Worm (Caenorhabditis elegans): ENCODE measurements around the gene F14D2.5.

ce11 chrII:3343714-3344113, 3.4 kb downstream of the F14D2.5 start, which contains the start of gene F14D2.15:
- TF ChIP-seq mdl-1 (tag; optimal IDR thresholded peaks at IDR 0.05), result no peak
- no peak for TF ChIP-seq elt-3 (tag; optimal IDR thresholded peaks at IDR 0.05)
- TF ChIP-seq lin-11 (tag; optimal IDR thresholded peaks at IDR 0.05), result no peak
- no peak for TF ChIP-seq nhr-12 (tag; optimal IDR thresholded peaks at IDR 0.05)
- no peak for TF ChIP-seq Y55F3AM.14 (GFP tag; optimal IDR thresholded peaks at IDR 0.05)
- TF ChIP-seq unc-62 (GFP tag; optimal IDR thresholded peaks at IDR 0.05), result no peak
- TF ChIP-seq lin-13 (GFP tag; optimal IDR thresholded peaks at IDR 0.05), result no peak
